Fruit fly (Drosophila melanogaster) whole organism, wandering third instar larva: ENCODE measurements around the gene Ntf-2r.

Source experiments
- Abd-B ChIP-seq: fragments of >200 bp; optimal IDR thresholded peaks from 2 replicates; lab custom pipeline; 2017; ENCODE audit warnings: missing biosample characterization, missing genetic modification characterization
- CG32264 ChIP-seq: fragments of 200-800 bp; sonication (Bioruptor generic); optimal IDR thresholded peaks from 2 replicates; lab custom pipeline; 2016; ENCODE audit warnings: missing biosample characterization, missing genetic modification characterization
- CG9705 ChIP-seq: fragments of 200-800 bp; sonication (Bioruptor generic); optimal IDR thresholded peaks from 2 replicates; lab custom pipeline; 2018; ENCODE audit warnings: missing biosample characterization, mild to moderate bottlenecking, missing genetic modification characterization
- CrebA ChIP-seq: fragments of 200-800 bp; sonication (Bioruptor generic); optimal IDR thresholded peaks from 2 replicates; lab custom pipeline; 2016; ENCODE audit warnings: missing biosample characterization, mild to moderate bottlenecking, missing genetic modification characterization, borderline replicate concordance
- Dfd ChIP-seq: fragments of >200 bp; optimal IDR thresholded peaks from 2 replicates; lab custom pipeline; 2017; ENCODE audit warnings: missing biosample characterization, missing genetic modification characterization
- GATAd ChIP-seq: sonication (Bioruptor generic); optimal IDR thresholded peaks from 2 replicates; lab custom pipeline; 2016; ENCODE audit warnings: missing biosample characterization, missing genetic modification characterization
- HLH106 ChIP-seq: fragments of 200-800 bp; optimal IDR thresholded peaks from 3 replicates; lab custom pipeline; 2019; ENCODE audit warnings: missing biosample characterization, mild to moderate bottlenecking, missing genetic modification characterization, moderate library complexity
- Hnf4 ChIP-seq: fragments of 200-800 bp; sonication (Bioruptor generic); optimal IDR thresholded peaks from 2 replicates; lab custom pipeline; 2016; ENCODE audit warnings: missing biosample characterization, mild to moderate bottlenecking, missing genetic modification characterization
- Hr83 ChIP-seq: fragments of 200-300 bp; sonication (Bioruptor generic); optimal IDR thresholded peaks from 2 replicates; lab custom pipeline; 2016; ENCODE audit warnings: missing biosample characterization, mild to moderate bottlenecking, missing genetic modification characterization, moderate library complexity; ENCODE audit not compliant: poor library complexity, severe bottlenecking
- Jra ChIP-seq: sonication (Bioruptor generic); optimal IDR thresholded peaks from 2 replicates; lab custom pipeline; 2016; ENCODE audit warnings: missing biosample characterization, missing genetic modification characterization
- Mio ChIP-seq: sonication (Bioruptor generic); optimal IDR thresholded peaks from 2 replicates; lab custom pipeline; 2016; ENCODE audit warnings: missing biosample characterization, missing genetic modification characterization
- OdsH ChIP-seq: fragments of 200-800 bp; sonication (Bioruptor generic); optimal IDR thresholded peaks from 2 replicates; lab custom pipeline; 2016; ENCODE audit warnings: missing biosample characterization, mild to moderate bottlenecking, missing genetic modification characterization
- Rel ChIP-seq, 2 experiments: fragments of 200-800 bp; sonication (Bioruptor generic) in 1 of 2; optimal IDR thresholded peaks; 2 replicates in 1 of 2; 3 replicates in 1 of 2; lab custom pipeline; 2016 to 2019; ENCODE audit warnings: mild to moderate bottlenecking in 2 of 2, missing biosample characterization in 2 of 2, missing genetic modification characterization in 2 of 2, moderate library complexity in 1 of 2
- Sp1 ChIP-seq: fragments of 200-800 bp; sonication (Bioruptor generic); optimal IDR thresholded peaks from 3 replicates; lab custom pipeline; 2019; ENCODE audit warnings: missing biosample characterization, mild to moderate bottlenecking, missing genetic modification characterization, moderate library complexity
- Vsx2 ChIP-seq: fragments of 200-300, 225-300 bp; sonication (Bioruptor generic); optimal IDR thresholded peaks from 2 replicates; lab custom pipeline; 2018; ENCODE audit warnings: missing biosample characterization, missing genetic modification characterization; ENCODE audit not compliant: partially characterized antibody
- br ChIP-seq: fragments of 200-800 bp; sonication (Bioruptor generic); optimal IDR thresholded peaks from 2 replicates; lab custom pipeline; 2016; ENCODE audit warnings: missing biosample characterization, missing genetic modification characterization
- brk ChIP-seq: fragments of 200-800 bp; sonication (Bioruptor generic); optimal IDR thresholded peaks from 2 replicates; lab custom pipeline; 2016; ENCODE audit warnings: missing biosample characterization, mild to moderate bottlenecking, missing genetic modification characterization
- dl ChIP-seq, 2 experiments: fragments of 175-275, 200-275 bp in 1 of 2; fragments of 200-275 bp in 1 of 2; sonication (Bioruptor generic); optimal IDR thresholded peaks; lab custom pipeline; 2018; ENCODE audit warnings: mild to moderate bottlenecking in 2 of 2, missing biosample characterization in 2 of 2, missing genetic modification characterization in 2 of 2, moderate library complexity in 2 of 2; ENCODE audit not compliant: partially characterized antibody in 2 of 2, insufficient read depth in 1 of 2
- dmrt93B ChIP-seq: fragments of 200-800 bp; sonication (Bioruptor generic); optimal IDR thresholded peaks from 2 replicates; lab custom pipeline; 2018; ENCODE audit warnings: missing biosample characterization, mild to moderate bottlenecking, missing genetic modification characterization
- dsf ChIP-seq: sonication (Bioruptor generic); optimal IDR thresholded peaks from 2 replicates; lab custom pipeline; 2016; ENCODE audit warnings: missing biosample characterization, missing genetic modification characterization, borderline replicate concordance
- ey ChIP-seq: fragments of 200-800 bp; sonication (Bioruptor generic); optimal IDR thresholded peaks from 2 replicates; lab custom pipeline; 2016; ENCODE audit warnings: missing biosample characterization, missing genetic modification characterization
- foxo ChIP-seq, 2 experiments: fragments of 200-800 bp; sonication (Bioruptor generic); optimal IDR thresholded peaks; 2 replicates in 1 of 2; 3 replicates in 1 of 2; lab custom pipeline; 2016 to 2017; ENCODE audit warnings: missing biosample characterization in 2 of 2, missing genetic modification characterization in 2 of 2
- fru ChIP-seq: fragments of 200-800 bp; sonication (Bioruptor generic); optimal IDR thresholded peaks from 3 replicates; lab custom pipeline; 2016; ENCODE audit warnings: missing biosample characterization, mild to moderate bottlenecking, missing genetic modification characterization
- h ChIP-seq: fragments of 200-800 bp; sonication (Bioruptor generic); optimal IDR thresholded peaks from 3 replicates; lab custom pipeline; 2016; ENCODE audit warnings: missing biosample characterization, mild to moderate bottlenecking, missing genetic modification characterization
- jim ChIP-seq: fragments of 175-275, 200-325 bp; sonication (Bioruptor generic); optimal IDR thresholded peaks from 2 replicates; lab custom pipeline; 2016; ENCODE audit warnings: missing biosample characterization, mild to moderate bottlenecking, missing genetic modification characterization
- psq ChIP-seq: fragments of 200-800 bp; sonication (Bioruptor generic); optimal IDR thresholded peaks from 3 replicates; lab custom pipeline; 2017; ENCODE audit warnings: missing biosample characterization, mild to moderate bottlenecking, missing genetic modification characterization, moderate library complexity
- rgr ChIP-seq: fragments of 200-800 bp; sonication (Bioruptor generic); optimal IDR thresholded peaks from 3 replicates; lab custom pipeline; 2016; ENCODE audit warnings: missing biosample characterization, mild to moderate bottlenecking, missing genetic modification characterization
- sage ChIP-seq: fragments of 200-800 bp; sonication (Bioruptor generic); optimal IDR thresholded peaks from 2 replicates; lab custom pipeline; 2016; ENCODE audit warnings: missing biosample characterization, mild to moderate bottlenecking, missing genetic modification characterization
- sv ChIP-seq: fragments of 200-800 bp; sonication (Bioruptor generic); optimal IDR thresholded peaks from 3 replicates; lab custom pipeline; 2016; ENCODE audit warnings: missing biosample characterization, missing genetic modification characterization
- tai ChIP-seq: sonication (Bioruptor generic); optimal IDR thresholded peaks from 2 replicates; lab custom pipeline; 2016; ENCODE audit warnings: missing biosample characterization, missing genetic modification characterization
- usp ChIP-seq: fragments of >200 bp; optimal IDR thresholded peaks from 2 replicates; lab custom pipeline; 2017; ENCODE audit warnings: missing biosample characterization, missing genetic modification characterization
- woc ChIP-seq: sonication (Bioruptor generic); optimal IDR thresholded peaks from 2 replicates; lab custom pipeline; 2016; ENCODE audit warnings: missing biosample characterization, mild to moderate bottlenecking, missing genetic modification characterization

Ntf-2r gene

dm6 chr2L:18477455-18477854, 23.0 kb downstream of the Ntf-2r start:
- TF ChIP-seq dmrt93B (peak; percentile 46), foxo (GFP tag; optimal IDR thresholded peaks at IDR 0.05; lab: Kevin White, UChicago) (peak in 1 of 2 experiments; percentile 80), fru (GFP tag; lab: Kevin White, UChicago) (peak; percentile 57), OdsH (peak; percentile 80), GATAd (GFP tag; lab: Kevin White, UChicago) (no peak), HLH106 (tag; lab: Kevin White, UChicago) (peak; percentile 78), Hnf4 (peak; percentile 72), brk (GFP tag; lab: Kevin White, UChicago) (peak; percentile 50), dl (GFP tag; optimal IDR thresholded peaks at IDR 0.05; lab: Kevin White, UChicago; ENCODE audit: insufficient read depth in 1 of 2, partially characterized antibody in 2 of 2) (no peak), Sp1 (GFP tag; lab: Kevin White, UChicago) (peak; percentile 75), sv (GFP tag; lab: Kevin White, UChicago) (peak; percentile 68), br (GFP tag; lab: Kevin White, UChicago) (peak; percentile 25), ey (GFP tag; lab: Kevin White, UChicago) (peak; percentile 45), usp (GFP tag; lab: Kevin White, UChicago) (no peak), Rel (GFP tag; optimal IDR thresholded peaks at IDR 0.05; lab: Kevin White, UChicago) (no peak), Rel (tag; optimal IDR thresholded peaks at IDR 0.05; lab: Kevin White, UChicago) (peak; percentile 34), dsf (GFP tag; lab: Kevin White, UChicago) (no peak), CG9705 (peak; percentile 5), sage (GFP tag; lab: Kevin White, UChicago) (peak; percentile 3), Hr83 (no peak), h (GFP tag; lab: Kevin White, UChicago) (peak; percentile 65), rgr (GFP tag; lab: Kevin White, UChicago) (peak; percentile 76), psq (GFP tag; lab: Kevin White, UChicago) (peak; percentile 76)

dm6 chr2L:18478509-18479176, 24.2 kb downstream of the Ntf-2r start:
- TF ChIP-seq CG9705 = no peak
- peak; percentile 25 for TF ChIP-seq woc (GFP tag; lab: Kevin White, UChicago)
- TF ChIP-seq, all 38 proteins: peak for 1

dm6 chr2L:18479177-18479521, 24.7 kb downstream of the Ntf-2r start:
- TF ChIP-seq sv (GFP tag; lab: Kevin White, UChicago) (no peak), Rel (GFP tag; optimal IDR thresholded peaks at IDR 0.05; lab: Kevin White, UChicago) (no peak), Rel (tag; optimal IDR thresholded peaks at IDR 0.05; lab: Kevin White, UChicago) (peak; percentile 7)

- TF ChIP-seq Dfd (GFP tag; lab: Kevin White, UChicago) = no peak
- TF ChIP-seq CrebA (GFP tag; lab: Kevin White, UChicago) = no peak
- TF ChIP-seq OdsH = no peak
- TF ChIP-seq foxo (GFP tag; optimal IDR thresholded peaks at IDR 0.05; lab: Kevin White, UChicago) = no peak
- no peak for TF ChIP-seq br (GFP tag; lab: Kevin White, UChicago)
- TF ChIP-seq jim (GFP tag; lab: Kevin White, UChicago) = no peak
- no peak for TF ChIP-seq rgr (GFP tag; lab: Kevin White, UChicago)
- no peak for TF ChIP-seq dl (GFP tag; optimal IDR thresholded peaks at IDR 0.05; lab: Kevin White, UChicago; ENCODE audit: insufficient read depth in 1 of 2, partially characterized antibody in 2 of 2)
- no peak for TF ChIP-seq Abd-B (GFP tag; lab: Kevin White, UChicago)
These were observed 26.0 kb downstream of the Ntf-2r start for dm6 chr2L:18480326-18481028.

- TF ChIP-seq sv (GFP tag; lab: Kevin White, UChicago) = no peak
- TF ChIP-seq brk (GFP tag; lab: Kevin White, UChicago) = no peak
- no peak for TF ChIP-seq tai (GFP tag; lab: Kevin White, UChicago)
- TF ChIP-seq Dfd (GFP tag; lab: Kevin White, UChicago) = no peak
- TF ChIP-seq Jra (GFP tag; lab: Kevin White, UChicago) = no peak
- TF ChIP-seq Abd-B (GFP tag; lab: Kevin White, UChicago) = no peak
- TF ChIP-seq dl (GFP tag; optimal IDR thresholded peaks at IDR 0.05; lab: Kevin White, UChicago; ENCODE audit: insufficient read depth in 1 of 2, partially characterized antibody in 2 of 2) = no peak
- TF ChIP-seq fru (GFP tag; lab: Kevin White, UChicago) = no peak
- no peak for TF ChIP-seq Vsx2 (GFP tag; lab: Kevin White, UChicago)
- TF ChIP-seq foxo (GFP tag; optimal IDR thresholded peaks at IDR 0.05; lab: Kevin White, UChicago) = no peak
- no peak for TF ChIP-seq woc (GFP tag; lab: Kevin White, UChicago)
- no peak for TF ChIP-seq jim (GFP tag; lab: Kevin White, UChicago)
- no peak for TF ChIP-seq CG32264
- TF ChIP-seq dsf (GFP tag; lab: Kevin White, UChicago) = no peak
- no peak for TF ChIP-seq rgr (GFP tag; lab: Kevin White, UChicago)
- TF ChIP-seq ey (GFP tag; lab: Kevin White, UChicago) = no peak
- TF ChIP-seq Mio (GFP tag; lab: Kevin White, UChicago) = no peak
- no peak for TF ChIP-seq h (GFP tag; lab: Kevin White, UChicago)
- TF ChIP-seq br (GFP tag; lab: Kevin White, UChicago) = no peak
- no peak for TF ChIP-seq Rel (GFP tag; optimal IDR thresholded peaks at IDR 0.05; lab: Kevin White, UChicago)
- TF ChIP-seq Rel (tag; optimal IDR thresholded peaks at IDR 0.05; lab: Kevin White, UChicago) = no peak
These were observed 26.6 kb downstream of the Ntf-2r start for dm6 chr2L:18481064-18481463.
